Worm (Caenorhabditis elegans): ENCODE results near the gene hlh-34.

Gene hlh-34

DNA sequence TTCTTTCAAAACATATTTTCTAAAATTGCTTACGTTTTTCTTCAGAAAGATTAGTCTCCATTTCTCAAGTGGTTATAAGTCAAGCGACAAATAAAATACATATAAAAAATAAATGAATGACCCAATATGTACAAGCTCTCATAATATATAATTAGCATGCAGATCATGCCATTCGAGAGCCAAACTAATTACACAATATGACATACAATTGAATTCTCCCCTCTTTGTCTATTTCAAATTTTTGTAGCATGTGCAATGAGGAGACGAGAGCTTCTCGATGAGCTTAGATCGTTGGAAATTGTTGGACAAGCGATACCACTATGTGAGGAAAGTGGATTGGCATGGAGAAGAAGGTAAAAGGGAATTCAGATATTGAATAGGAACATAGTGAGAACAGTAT is at the start of gene hlh-34:
hlh-34 (minus strand) TSS at position 101 of the 400 bp plus-strand sequence.
- no peak for TF ChIP-seq chd-7 (tag; optimal IDR thresholded peaks at IDR 0.05)
- TF ChIP-seq efl-1 (GFP tag; optimal IDR thresholded peaks at IDR 0.05), result no peak
- no peak for TF ChIP-seq mcd-1 (GFP tag; IDR thresholded peaks at IDR 0.05)
- TF ChIP-seq Y53F4B.3 (GFP tag; IDR thresholded peaks at IDR 0.05), result no peak
- no peak for TF ChIP-seq ceh-58 (GFP tag; IDR thresholded peaks at IDR 0.05)
- TF ChIP-seq lsl-1 (GFP tag; optimal IDR thresholded peaks at IDR 0.05), result no peak
- no peak for TF ChIP-seq sdz-38 (tag; optimal IDR thresholded peaks at IDR 0.05)
- TF ChIP-seq lin-40 (tag; optimal IDR thresholded peaks at IDR 0.05), result no peak
- TF ChIP-seq ets-4 (GFP tag; optimal IDR thresholded peaks at IDR 0.05), result no peak
- TF ChIP-seq tlf-1 (GFP tag; optimal IDR thresholded peaks at IDR 0.05), result no peak
- TF ChIP-seq K11D2.4 (GFP tag; IDR thresholded peaks at IDR 0.05), result no peak
- no peak for TF ChIP-seq nfya-1 (tag; optimal IDR thresholded peaks at IDR 0.05; ENCODE audit: borderline replicate concordance, insufficient read depth)
- TF ChIP-seq repo-1 (tag; optimal IDR thresholded peaks at IDR 0.05), result no peak
- TF ChIP-seq snpc-4 (GFP tag; optimal IDR thresholded peaks at IDR 0.05), result no peak
- TF ChIP-seq snpc-4 (tag; optimal IDR thresholded peaks at IDR 0.05), result no peak
- no peak for TF ChIP-seq him-1 (tag; optimal IDR thresholded peaks at IDR 0.05)
- no peak for TF ChIP-seq hmg-20 (GFP tag; IDR thresholded peaks at IDR 0.05)

DNA sequence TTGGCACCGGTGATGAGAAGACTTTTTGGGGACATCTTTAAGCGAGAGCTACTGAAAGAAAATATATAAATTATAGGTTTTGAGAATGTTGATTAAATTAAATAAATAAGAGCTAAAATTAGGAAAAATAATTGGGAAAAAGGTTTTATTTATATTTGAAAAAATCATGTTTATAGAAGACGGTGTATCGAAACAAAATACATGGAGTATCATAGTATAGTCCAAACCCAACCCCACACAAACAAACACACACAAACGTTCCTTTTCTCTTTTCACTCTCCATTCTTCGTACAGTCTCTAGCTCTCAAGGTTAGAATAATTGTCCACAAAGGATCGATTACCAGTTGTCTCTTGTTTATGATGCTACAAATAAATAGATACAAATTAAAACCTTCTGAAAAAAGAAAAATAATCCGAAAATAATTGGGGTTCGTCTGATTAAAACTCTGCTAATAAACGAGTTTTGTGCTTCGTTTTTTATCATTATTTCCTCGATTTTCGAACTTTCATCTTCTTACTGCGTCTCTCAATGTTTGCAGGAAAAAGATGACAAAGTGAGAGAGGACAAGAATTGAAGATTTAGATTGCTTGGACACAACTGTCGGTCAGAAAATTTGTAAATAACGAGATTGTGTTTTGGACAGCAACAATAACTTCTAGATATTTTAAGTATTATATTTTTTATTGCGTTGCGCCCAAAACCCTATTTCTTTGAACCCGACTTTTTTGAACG is 49.3 kb upstream of the hlh-34 start, which contains the start of gene F20G2.2:
F20G2.2 (minus strand) TSS at position 51 of the 733 bp plus-strand sequence.
- TF ChIP-seq lin-40 (tag; optimal IDR thresholded peaks at IDR 0.05) (no peak), C06A6.2 (GFP tag; conservative IDR thresholded peaks at IDR 0.05) (no peak), F57A8.1 (GFP tag; optimal IDR thresholded peaks at IDR 0.05) (no peak), let-607 (tag; optimal IDR thresholded peaks at IDR 0.05) (no peak), D2030.7 (GFP tag; IDR thresholded peaks at IDR 0.05) (no peak), ceh-58 (GFP tag; IDR thresholded peaks at IDR 0.05) (no peak), nhr-80 (tag; optimal IDR thresholded peaks at IDR 0.05) (peak; percentile 23), snpc-1.3 (tag; optimal IDR thresholded peaks at IDR 0.05; ENCODE audit: insufficient read depth) (no peak)

DNA sequence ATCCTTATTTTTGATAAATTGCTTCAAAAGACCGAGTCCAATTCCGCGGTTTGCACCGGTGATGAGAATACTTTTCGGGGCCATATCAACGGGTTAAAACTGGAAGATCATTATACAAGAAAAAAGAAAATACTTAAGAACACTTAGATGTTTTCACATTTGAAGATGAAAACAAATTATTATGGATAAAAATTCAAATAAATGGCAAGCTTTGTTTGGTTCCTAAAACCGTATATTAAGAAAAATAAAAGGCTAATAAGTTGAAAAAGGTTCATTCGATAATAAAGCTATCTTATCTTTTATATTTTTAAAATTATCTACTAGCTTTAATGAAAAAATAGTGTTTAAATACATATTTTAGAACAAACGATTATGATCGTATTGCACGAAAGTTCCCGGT is 46.3 kb upstream of the hlh-34 start, which contains the start of gene F20G2.1:
F20G2.1 (minus strand) TSS at position 101 of the 400 bp plus-strand sequence.
- TF ChIP-seq attf-3 (GFP tag; conservative IDR thresholded peaks at IDR 0.05), result no peak
- TF ChIP-seq madf-3 (GFP tag; IDR thresholded peaks at IDR 0.05), result no peak
- no peak for TF ChIP-seq ceh-58 (GFP tag; IDR thresholded peaks at IDR 0.05)
- TF ChIP-seq hmg-1.2 (GFP tag; IDR thresholded peaks at IDR 0.05), result no peak
- no peak for TF ChIP-seq egrh-3 (GFP tag; IDR thresholded peaks at IDR 0.05)
- no peak for TF ChIP-seq lin-35 (GFP tag; optimal IDR thresholded peaks at IDR 0.05)
- no peak for TF ChIP-seq zim-3 (tag; optimal IDR thresholded peaks at IDR 0.05)
- TF ChIP-seq hsf-1 (GFP tag; IDR thresholded peaks at IDR 0.05), result no peak
- no peak for TF ChIP-seq nhr-90 (tag; optimal IDR thresholded peaks at IDR 0.05)
- no peak for TF ChIP-seq lin-26 (GFP tag; IDR thresholded peaks at IDR 0.05)
- TF ChIP-seq unc-130 (GFP tag; optimal IDR thresholded peaks at IDR 0.05), result no peak
- TF ChIP-seq bed-1 (GFP tag; IDR thresholded peaks at IDR 0.05), result no peak
- TF ChIP-seq F57A8.1 (GFP tag; optimal IDR thresholded peaks at IDR 0.05), result no peak
- no peak for TF ChIP-seq Y67H2A.10 (GFP tag; conservative IDR thresholded peaks at IDR 0.05)
- no peak for TF ChIP-seq nhr-27 (tag; optimal IDR thresholded peaks at IDR 0.05)
- TF ChIP-seq aptf-3 (GFP tag; IDR thresholded peaks at IDR 0.05), result no peak
- TF ChIP-seq atf-7 (tag; optimal IDR thresholded peaks at IDR 0.05), result no peak
- TF ChIP-seq lag-1 (GFP tag; IDR thresholded peaks at IDR 0.05), result no peak

All from whole organism, young adult.